Worm (Caenorhabditis elegans) whole organism, early embryonic: ENCODE measurements around the gene mom-1.

Experiments used
- ama-1 ChIP-seq: fragments of 150-350 bp; optimal IDR thresholded peaks from 2 replicates; lab custom pipeline; 2014
- ceh-36 ChIP-seq: sonication (generic microtip); optimal IDR thresholded peaks from 2 replicates; lab custom pipeline; 2016; ENCODE audit warnings: missing genetic modification characterization, inconsistent platforms, missing compliant biosample characterization
- ets-7 ChIP-seq: sonication (generic microtip); optimal IDR thresholded peaks from 2 replicates; lab custom pipeline; 2016; ENCODE audit warnings: missing genotype, missing genetic modification characterization, missing compliant biosample characterization
- hmg-4 ChIP-seq: fragments of 200-800 bp; sonication (Bioruptor generic); optimal IDR thresholded peaks from 2 replicates; lab custom pipeline; 2018; ENCODE audit warnings: mild to moderate bottlenecking, missing genetic modification characterization, missing compliant biosample characterization
- hnd-1 ChIP-seq: sonication (generic microtip); optimal IDR thresholded peaks from 2 replicates; lab custom pipeline; 2016; ENCODE audit warnings: missing genetic modification characterization, missing compliant biosample characterization
- pes-1 ChIP-seq: fragments of 200-800 bp; sonication (Bioruptor generic); IDR thresholded peaks from 2 replicates; pipeline ENCODE4 v1.3.6; 2022; ENCODE audit warnings: missing genetic modification reagents, missing genetic modification characterization, missing compliant biosample characterization
- scrt-1 ChIP-seq: fragments of 200-800 bp; sonication (Bioruptor generic); IDR thresholded peaks from 2 replicates; pipeline ENCODE4 v1.3.6; 2022; ENCODE audit warnings: missing genetic modification characterization, missing compliant biosample characterization
- tbx-11 ChIP-seq: fragments of 200-800 bp; sonication (Bioruptor generic); IDR thresholded peaks from 2 replicates; pipeline ENCODE4 v1.3.6; 2022; ENCODE audit warnings: missing genetic modification characterization, missing compliant biosample characterization
- tbx-37 ChIP-seq: fragments of 200-800 bp; sonication (Bioruptor generic); conservative IDR thresholded peaks from 2 replicates; pipeline ENCODE4 v1.3.6; 2022; ENCODE audit warnings: missing genetic modification reagents, missing genetic modification characterization, missing compliant biosample characterization

DNA sequence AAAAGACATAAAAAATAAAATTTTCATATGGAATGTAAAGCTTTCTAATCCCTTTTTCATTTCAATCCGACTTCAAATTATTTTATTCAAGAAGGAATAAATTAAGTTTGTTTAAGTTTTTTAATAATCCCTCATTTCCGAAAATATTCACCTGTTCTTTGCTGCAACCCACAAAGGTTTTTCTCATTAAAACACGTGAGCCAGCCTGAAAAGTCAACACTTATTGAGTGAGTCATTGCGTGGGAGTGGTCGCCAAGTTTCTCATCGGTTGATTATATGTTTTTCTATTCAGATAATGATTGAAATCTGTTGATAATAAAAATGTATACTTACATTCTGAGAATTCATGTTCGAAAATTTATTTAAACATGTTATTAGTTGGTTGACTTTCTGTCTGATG, 47.4 kb upstream of the mom-1 start:
- TF ChIP-seq ama-1 (no peak), scrt-1 (GFP tag; lab: Robert Waterston, UW) (no peak), ceh-36 (tag; lab: Kevin White, UChicago) (no peak), tbx-11 (GFP tag; lab: Robert Waterston, UW) (no peak), ets-7 (tag; lab: Kevin White, UChicago) (no peak), pes-1 (GFP tag; lab: Robert Waterston, UW) (no peak), hnd-1 (tag; lab: Kevin White, UChicago) (no peak), hmg-4 (GFP tag; lab: Kevin White, UChicago) (no peak), tbx-37 (GFP tag; lab: Robert Waterston, UW) (no peak)
